Fruit fly (Drosophila melanogaster): ENCODE data around the gene mnb.

Gene mnb

dm6 chrX:17887208-17887627 is at the start of gene mnb (continued):
- TF ChIP-seq danr (GFP tag; IDR thresholded peaks at IDR 0.05) (no peak), CG7786 (GFP tag; optimal IDR thresholded peaks at IDR 0.05) (no peak), ATbp (GFP tag; optimal IDR thresholded peaks at IDR 0.05) (no peak), CG11504 (tag; optimal IDR thresholded peaks at IDR 0.05) (peak; percentile 17), Ssrp (tag; optimal IDR thresholded peaks at IDR 0.05) (no peak), D (optimal IDR thresholded peaks at IDR 0.05) (no peak), D (GFP tag; optimal IDR thresholded peaks at IDR 0.05) (no peak), CG4730 (GFP tag; IDR thresholded peaks at IDR 0.05) (no peak), CG3163 (GFP tag; optimal IDR thresholded peaks at IDR 0.05) (peak; percentile 2), CG10431 (GFP tag; optimal IDR thresholded peaks at IDR 0.05) (no peak), CG17186 (GFP tag; optimal IDR thresholded peaks at IDR 0.05) (peak; percentile 62), sisA (GFP tag; IDR thresholded peaks at IDR 0.05) (no peak), tup (GFP tag; optimal IDR thresholded peaks at IDR 0.05) (no peak), Adf1 (GFP tag; IDR thresholded peaks at IDR 0.05) (no peak), schlank (tag; optimal IDR thresholded peaks at IDR 0.05) (no peak), pum (GFP tag; optimal IDR thresholded peaks at IDR 0.05) (no peak), TFAM (GFP tag; optimal IDR thresholded peaks at IDR 0.05) (no peak), CG43689 (GFP tag; IDR thresholded peaks at IDR 0.05) (no peak)

dm6 chrX:17924034-17924433 is 37.0 kb upstream of the mnb start:
- TF ChIP-seq CG31365 (tag; optimal IDR thresholded peaks at IDR 0.05) (peak; percentile 91), Ets97D (GFP tag; optimal IDR thresholded peaks at IDR 0.05) (no peak), CG9876 (GFP tag; optimal IDR thresholded peaks at IDR 0.05) (no peak), Dp (GFP tag; optimal IDR thresholded peaks at IDR 0.05) (peak; percentile 68), CG13775 (GFP tag; optimal IDR thresholded peaks at IDR 0.05) (no peak), stwl (tag; optimal IDR thresholded peaks at IDR 0.05) (peak; percentile 62), E2f2 (GFP tag; IDR thresholded peaks at IDR 0.05) (peak; percentile 82), CG8290 (GFP tag; optimal IDR thresholded peaks at IDR 0.05) (peak; percentile 1), CG8290 (tag; optimal IDR thresholded peaks at IDR 0.05) (no peak), Eip74EF (GFP tag; optimal IDR thresholded peaks at IDR 0.05) (peak in 1 of 2 experiments; percentile 28)

DNA sequence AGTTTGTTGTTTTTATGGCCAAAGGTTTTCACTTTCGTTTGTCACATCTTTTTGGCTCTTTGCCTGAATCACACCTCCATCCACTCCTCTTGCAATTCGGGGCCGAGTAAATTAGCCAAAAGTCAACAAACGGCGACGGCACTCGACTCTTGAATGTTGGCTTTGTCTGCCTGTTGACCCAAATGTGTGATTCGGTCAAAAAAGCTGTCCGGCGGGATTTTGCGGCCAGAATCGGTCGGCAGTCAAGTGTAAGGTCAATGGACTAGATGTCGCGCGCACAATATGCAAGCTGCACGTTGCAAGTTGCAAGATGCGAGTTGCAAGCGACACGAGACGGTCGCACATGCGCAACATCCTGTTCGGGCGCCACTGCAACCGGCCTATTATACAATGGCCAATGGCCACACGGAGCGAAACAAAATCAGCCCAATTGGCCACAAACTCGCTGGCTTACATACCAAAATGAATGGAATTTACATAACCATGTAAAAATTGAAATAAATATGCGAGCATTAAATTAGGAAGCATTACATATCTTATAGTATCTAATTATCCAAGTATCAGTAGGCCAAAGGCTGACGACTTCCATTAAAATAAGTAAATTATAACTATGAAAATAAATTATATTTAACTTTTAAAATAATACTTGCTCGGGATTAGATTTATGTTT is 30.7 kb upstream of the mnb start:
- TF ChIP-seq Drgx (GFP tag; IDR thresholded peaks at IDR 0.05) (peak; percentile 10; the same call in 1 of the 2 replicates), tio (GFP tag; optimal IDR thresholded peaks at IDR 0.05) (no peak), psq (GFP tag; optimal IDR thresholded peaks at IDR 0.05) (no peak), nmo (GFP tag; optimal IDR thresholded peaks at IDR 0.05) (no peak), gsb-n (tag; optimal IDR thresholded peaks at IDR 0.05) (no peak), Ets65A (GFP tag) (peak; percentile 42), sima (GFP tag; optimal IDR thresholded peaks at IDR 0.05) (no peak), cad (GFP tag; optimal IDR thresholded peaks at IDR 0.05) (no peak), H15 (GFP tag; IDR thresholded peaks at IDR 0.05) (no peak), Optix (GFP tag; IDR thresholded peaks at IDR 0.05) (no peak), Blimp-1 (GFP tag; optimal IDR thresholded peaks at IDR 0.05) (peak; percentile 55), CG1233 (GFP tag; optimal IDR thresholded peaks at IDR 0.05) (no peak)

All from whole organism, embryonic.